Fruit fly (Drosophila melanogaster) whole organism, embryonic: ENCODE measurements around the gene CG33107.

ENCODE experiments used
- CG10366 ChIP-seq: fragments of 200-800 bp; sonication (Bioruptor generic); IDR thresholded peaks from 2 replicates; pipeline ENCODE4 v1.3.6; 2022; ENCODE audit warnings: missing biosample characterization, missing genetic modification characterization
- CG10543 ChIP-seq: fragments of 200-800 bp; sonication (Bioruptor generic); optimal IDR thresholded peaks from 3 replicates; lab custom pipeline; 2017; ENCODE audit warnings: missing biosample characterization, mild to moderate bottlenecking, missing genetic modification characterization, moderate library complexity
- CG11560 ChIP-seq: fragments of 200-800 bp; sonication (Bioruptor generic); IDR thresholded peaks from 3 replicates; pipeline ENCODE4 v1.3.6; 2022; ENCODE audit warnings: missing biosample characterization, missing genetic modification characterization
- CG12104 ChIP-seq: fragments of 200-800 bp; sonication (Bioruptor generic); optimal IDR thresholded peaks from 3 replicates; lab custom pipeline; 2016; ENCODE audit warnings: missing biosample characterization, missing genetic modification characterization
- CG14667 ChIP-seq: fragments of 200-800 bp; sonication (Bioruptor generic); IDR thresholded peaks from 2 replicates; pipeline ENCODE4 v1.3.6; 2022; ENCODE audit warnings: missing biosample characterization, missing genetic modification characterization
- CG16863 ChIP-seq: fragments of 200-800 bp; sonication (Bioruptor generic); optimal IDR thresholded peaks from 3 replicates; lab custom pipeline; 2016; ENCODE audit warnings: missing biosample characterization, missing genetic modification characterization
- CG17328 ChIP-seq: fragments of 200-800 bp; sonication (Bioruptor generic); IDR thresholded peaks from 2 replicates; pipeline ENCODE4 v1.3.6; 2022; ENCODE audit warnings: missing biosample characterization, missing genetic modification characterization
- CG17612 ChIP-seq: fragments of 200-800 bp; sonication (Bioruptor generic); IDR thresholded peaks from 2 replicates; pipeline ENCODE4 v1.3.6; 2022; ENCODE audit warnings: missing biosample characterization, missing genetic modification characterization
- CG17802 ChIP-seq: fragments of 200-800 bp; sonication (Bioruptor generic); optimal IDR thresholded peaks from 2 replicates; lab custom pipeline; 2018; ENCODE audit warnings: missing biosample characterization, mild to moderate bottlenecking, missing genetic modification characterization, moderate library complexity
- CG2120 ChIP-seq: fragments of 200-800 bp; sonication (Bioruptor generic); optimal IDR thresholded peaks from 3 replicates; lab custom pipeline; 2016; ENCODE audit warnings: missing biosample characterization, missing genetic modification characterization
- CG2199 ChIP-seq: fragments of 200-800 bp; sonication (Bioruptor generic); IDR thresholded peaks from 3 replicates; pipeline ENCODE4 v1.3.6; 2022; ENCODE audit warnings: missing biosample characterization, missing genetic modification characterization
- CG2889 ChIP-seq: fragments of 200-800 bp; sonication (Bioruptor generic); IDR thresholded peaks from 3 replicates; pipeline ENCODE4 v1.3.6; 2022; ENCODE audit warnings: missing biosample characterization, missing genetic modification characterization
- CG32532 ChIP-seq: fragments of 200-800 bp; sonication (Bioruptor generic); IDR thresholded peaks from 2 replicates; pipeline ENCODE4 v1.3.6; 2022; ENCODE audit warnings: missing biosample characterization, missing genetic modification characterization
- CG32772 ChIP-seq: fragments of 200-800 bp; sonication (Bioruptor generic); IDR thresholded peaks from 2 replicates; pipeline ENCODE4 v1.3.6; 2022; ENCODE audit warnings: missing biosample characterization, missing genetic modification characterization
- CG3281 ChIP-seq: fragments of 200-800 bp; sonication (Bioruptor generic); optimal IDR thresholded peaks from 3 replicates; lab custom pipeline; 2017; ENCODE audit warnings: missing biosample characterization, mild to moderate bottlenecking, missing genetic modification characterization
- CG33557 ChIP-seq: fragments of 200-800 bp; sonication (Bioruptor generic); optimal IDR thresholded peaks from 2 replicates; lab custom pipeline; 2019; ENCODE audit warnings: missing biosample characterization, mild to moderate bottlenecking, missing genetic modification characterization, moderate library complexity
- CG34422 ChIP-seq: fragments of 200-800 bp; sonication (Bioruptor generic); IDR thresholded peaks from 3 replicates; pipeline ENCODE4 v1.3.6; 2022; ENCODE audit warnings: missing biosample characterization, missing genetic modification characterization
- CG4404 ChIP-seq: fragments of 200-800 bp; sonication (Bioruptor generic); IDR thresholded peaks from 2 replicates; pipeline ENCODE4 v1.3.6; 2022; ENCODE audit warnings: missing biosample characterization, missing genetic modification characterization
- CG4424 ChIP-seq: fragments of 200-800 bp; sonication (Bioruptor generic); optimal IDR thresholded peaks from 3 replicates; lab custom pipeline; 2016; ENCODE audit warnings: missing biosample characterization, missing genetic modification characterization
- CG4820 ChIP-seq: fragments of 200-800 bp; sonication (Bioruptor generic); optimal IDR thresholded peaks from 3 replicates; lab custom pipeline; 2016; ENCODE audit warnings: missing biosample characterization, missing genetic modification characterization
- CG7786 ChIP-seq: fragments of 200-800 bp; sonication (Bioruptor generic); optimal IDR thresholded peaks from 2 replicates; lab custom pipeline; 2016; ENCODE audit warnings: missing biosample characterization, missing genetic modification characterization
- CG7963 ChIP-seq: fragments of 200-800 bp; sonication (Bioruptor generic); IDR thresholded peaks from 3 replicates; pipeline ENCODE4 v1.3.6; 2022; ENCODE audit warnings: missing biosample characterization, missing genetic modification characterization; ENCODE audit not compliant: partially characterized antibody
- CG8765 ChIP-seq: fragments of 200-800 bp; sonication (Bioruptor generic); IDR thresholded peaks from 2 replicates; pipeline ENCODE4 v1.3.6; 2022; ENCODE audit warnings: missing biosample characterization, missing genetic modification characterization
- Deaf1 ChIP-seq: fragments of 200-800 bp; optimal IDR thresholded peaks from 3 replicates; lab custom pipeline; 2019; ENCODE audit warnings: missing biosample characterization, mild to moderate bottlenecking, missing genetic modification characterization, moderate library complexity
- Dp ChIP-seq: fragments of 200-800 bp; sonication (Bioruptor generic); optimal IDR thresholded peaks from 2 replicates; lab custom pipeline; 2018; ENCODE audit warnings: missing biosample characterization, mild to moderate bottlenecking, missing genetic modification characterization, moderate library complexity
- Ets65A ChIP-seq: fragments of 200-800 bp; sonication (Bioruptor generic); peaks from one replicate; lab custom pipeline; 2016; ENCODE audit warnings: missing biosample characterization, missing genetic modification characterization
- H2.0 ChIP-seq: fragments of 200-800 bp; sonication (Bioruptor generic); IDR thresholded peaks from 2 replicates; pipeline ENCODE4 v1.3.6; 2022; ENCODE audit warnings: missing biosample characterization, missing genetic modification characterization
- Hand ChIP-seq: fragments of 200-800 bp; sonication (Bioruptor generic); optimal IDR thresholded peaks from 2 replicates; lab custom pipeline; 2017; ENCODE audit warnings: mild to moderate bottlenecking, missing biosample characterization, missing genetic modification reagents, missing genetic modification characterization
- Hmr ChIP-seq: fragments of 200-800 bp; sonication (Bioruptor generic); optimal IDR thresholded peaks from 3 replicates; lab custom pipeline; 2017; ENCODE audit warnings: mild to moderate bottlenecking, missing biosample characterization, missing genetic modification reagents, missing genetic modification characterization
- Hr3 ChIP-seq: fragments of 200-800 bp; sonication (Bioruptor generic); optimal IDR thresholded peaks from 3 replicates; lab custom pipeline; 2016; ENCODE audit warnings: missing biosample characterization, missing genetic modification characterization
- Hr39 ChIP-seq: fragments of >200 bp; optimal IDR thresholded peaks from 2 replicates; lab custom pipeline; 2017
- Hr78 ChIP-seq, 2 experiments: fragments of 200-800 bp in 1 of 2; fragments of >200 bp in 1 of 2; sonication (Bioruptor generic) in 1 of 2; optimal IDR thresholded peaks; 2 replicates each; lab custom pipeline; 2017 to 2019; ENCODE audit warnings: missing biosample characterization in 2 of 2, missing genetic modification characterization in 2 of 2, mild to moderate bottlenecking in 1 of 2, moderate library complexity in 1 of 2
- Jarid2 ChIP-seq: fragments of 200-800 bp; sonication (Bioruptor generic); optimal IDR thresholded peaks from 3 replicates; lab custom pipeline; 2017; ENCODE audit warnings: mild to moderate bottlenecking, missing biosample characterization, missing genetic modification reagents, missing genetic modification characterization
- Mrtf ChIP-seq: fragments of 200-800 bp; sonication (Bioruptor generic); IDR thresholded peaks from 3 replicates; pipeline ENCODE4 v1.3.6; 2022; ENCODE audit warnings: missing biosample characterization, missing genetic modification characterization
- Poxn ChIP-seq: fragments of 200-800 bp; sonication (Bioruptor generic); IDR thresholded peaks from 2 replicates; pipeline ENCODE4 v1.3.6; 2022; ENCODE audit warnings: missing biosample characterization, missing genetic modification characterization
- Ravus ChIP-seq: fragments of 200-800 bp; sonication (Bioruptor generic); IDR thresholded peaks from 2 replicates; pipeline ENCODE4 v1.3.6; 2022; ENCODE audit warnings: missing biosample characterization, missing genetic modification characterization
- Sox102F ChIP-seq: fragments of 200-800 bp; sonication (Bioruptor generic); optimal IDR thresholded peaks from 2 replicates; lab custom pipeline; 2018; ENCODE audit warnings: missing biosample characterization, mild to moderate bottlenecking, missing genetic modification characterization, moderate library complexity
- Xrp1 ChIP-seq: fragments of 200-800 bp; sonication (Bioruptor generic); IDR thresholded peaks from 2 replicates; pipeline ENCODE4 v1.3.6; 2022; ENCODE audit warnings: missing biosample characterization, missing genetic modification characterization
- YL-1 ChIP-seq: fragments of 200-800 bp; sonication (Bioruptor generic); optimal IDR thresholded peaks from 3 replicates; lab custom pipeline; 2017; ENCODE audit warnings: missing biosample characterization, mild to moderate bottlenecking, missing genetic modification characterization
- ab ChIP-seq: fragments of 200-800 bp; sonication (Bioruptor generic); optimal IDR thresholded peaks from 2 replicates; lab custom pipeline; 2016; ENCODE audit warnings: missing biosample characterization, missing genetic modification characterization
- dysf ChIP-seq: fragments of 200-800 bp; sonication (Bioruptor generic); IDR thresholded peaks from 3 replicates; pipeline ENCODE4 v1.3.6; 2022; ENCODE audit warnings: missing biosample characterization, missing genetic modification characterization
- ems ChIP-seq: fragments of 200-800 bp; sonication (Bioruptor generic); optimal IDR thresholded peaks from 3 replicates; lab custom pipeline; 2016; ENCODE audit warnings: missing biosample characterization, missing genetic modification characterization
- fu2 ChIP-seq: fragments of 200-800 bp; sonication (Bioruptor generic); optimal IDR thresholded peaks from 2 replicates; lab custom pipeline; 2016; ENCODE audit warnings: missing biosample characterization, missing genetic modification characterization
- gem ChIP-seq: fragments of 200-800 bp; sonication (Bioruptor generic); optimal IDR thresholded peaks from 2 replicates; lab custom pipeline; 2019; ENCODE audit warnings: missing biosample characterization, mild to moderate bottlenecking, missing genetic modification characterization, moderate library complexity
- gsb-n ChIP-seq: fragments of 200-800 bp; sonication (Bioruptor generic); optimal IDR thresholded peaks from 3 replicates; lab custom pipeline; 2018; ENCODE audit warnings: missing biosample characterization, mild to moderate bottlenecking, missing genetic modification characterization
- lab ChIP-seq: fragments of 200-800 bp; sonication (Bioruptor generic); optimal IDR thresholded peaks from 3 replicates; lab custom pipeline; 2017; ENCODE audit warnings: missing biosample characterization, missing genetic modification characterization, mild to moderate bottlenecking, moderate library complexity, missing genetic modification reagents
- lov ChIP-seq, 2 experiments: fragments of 200-800 bp in 1 of 2; fragments of >200 bp in 1 of 2; sonication (Bioruptor generic) in 1 of 2; IDR thresholded peaks in 1 of 2; optimal IDR thresholded peaks in 1 of 2; 2 replicates in 1 of 2; 3 replicates in 1 of 2; pipeline versions ENCODE4 v1.3.6 to Lab custom; 2017 to 2022; ENCODE audit warnings: missing biosample characterization in 1 of 2, missing genetic modification characterization in 1 of 2
- nerfin-2 ChIP-seq: fragments of 200-800 bp; sonication (Bioruptor generic); IDR thresholded peaks from 2 replicates; pipeline ENCODE4 v1.3.6; 2022; ENCODE audit warnings: missing biosample characterization, missing genetic modification characterization; ENCODE audit not compliant: partially characterized antibody
- p53 ChIP-seq: fragments of 200-800 bp; sonication (Bioruptor generic); optimal IDR thresholded peaks from 2 replicates; lab custom pipeline; 2016; ENCODE audit warnings: missing biosample characterization, missing genetic modification characterization
- seq ChIP-seq: fragments of 200-800 bp; sonication (Bioruptor generic); IDR thresholded peaks from 2 replicates; pipeline ENCODE4 v1.3.6; 2022; ENCODE audit warnings: missing biosample characterization, missing genetic modification characterization
- sna ChIP-seq: fragments of 200-800 bp; sonication (Bioruptor generic); IDR thresholded peaks from 2 replicates; pipeline ENCODE4 v1.3.6; 2022; ENCODE audit warnings: missing biosample characterization, missing genetic modification characterization; ENCODE audit not compliant: partially characterized antibody
- sob ChIP-seq: fragments of 200-800 bp; sonication (Bioruptor generic); IDR thresholded peaks from 2 replicates; pipeline ENCODE4 v1.3.6; 2022; ENCODE audit warnings: missing biosample characterization, missing genetic modification characterization
- yki ChIP-seq: fragments of >200 bp; optimal IDR thresholded peaks from 3 replicates; lab custom pipeline; 2018

CG33107 gene

dm6 chr3R:22631156-22631555 is 46.6 kb upstream of the CG33107 start (continued):
- TF ChIP-seq CG11560 (tag; lab: Robert Waterston, UW) (no peak), CG10543 (GFP tag; lab: Kevin White, UChicago) (peak; percentile 37), Xrp1 (GFP tag; lab: Robert Waterston, UW) (no peak), Ravus (no peak), lab (GFP tag; lab: Kevin White, UChicago) (peak; percentile 49), CG17328 (GFP tag; lab: Robert Waterston, UW) (no peak), Hr78 (GFP tag; optimal IDR thresholded peaks at IDR 0.05; lab: Kevin White, UChicago) (no peak), dysf (GFP tag; lab: Robert Waterston, UW) (no peak), Dp (GFP tag; lab: Kevin White, UChicago) (no peak), CG14667 (GFP tag; lab: Robert Waterston, UW) (no peak), nerfin-2 (GFP tag; lab: Robert Waterston, UW) (no peak), CG34422 (GFP tag; lab: Robert Waterston, UW) (no peak), fu2 (GFP tag; lab: Kevin White, UChicago) (no peak), ems (no peak), Sox102F (GFP tag; lab: Kevin White, UChicago) (peak; percentile 9), Mrtf (GFP tag; lab: Robert Waterston, UW) (no peak), CG17612 (GFP tag; lab: Robert Waterston, UW) (no peak), CG32532 (GFP tag; lab: Robert Waterston, UW) (no peak), CG4820 (GFP tag; lab: Kevin White, UChicago) (no peak), CG7963 (no peak), seq (GFP tag; lab: Robert Waterston, UW) (peak; percentile 24; the same call in 1 of the 2 replicates), gem (tag; lab: Kevin White, UChicago) (peak; percentile 10), gsb-n (no peak), sna (GFP tag; lab: Robert Waterston, UW) (no peak), Hr39 (lab: Kevin White, UChicago) (no peak), Deaf1 (tag; lab: Kevin White, UChicago) (no peak), CG2120 (peak; percentile 11), Jarid2 (GFP tag; lab: Kevin White, UChicago) (no peak), Hr3 (no peak), p53 (GFP tag; lab: Kevin White, UChicago) (no peak), Poxn (no peak), Ets65A (GFP tag; lab: Kevin White, UChicago) (no peak), ab (GFP tag; lab: Kevin White, UChicago) (no peak), H2.0 (GFP tag; lab: Robert Waterston, UW) (no peak), CG12104 (GFP tag; lab: Kevin White, UChicago) (no peak), CG4424 (GFP tag; lab: Kevin White, UChicago) (no peak), CG32772 (GFP tag; lab: Robert Waterston, UW) (no peak), Hand (no peak), CG2199 (no peak), sob (no peak), CG3281 (no peak), yki (lab: Kevin White, UChicago) (no peak), CG4404 (GFP tag; lab: Robert Waterston, UW) (no peak), lov (optimal IDR thresholded peaks at IDR 0.05; lab: Kevin White, UChicago) (no peak), lov (GFP tag; IDR thresholded peaks at IDR 0.05; lab: Robert Waterston, UW) (no peak), CG10366 (GFP tag; lab: Robert Waterston, UW) (no peak), Hmr (GFP tag; lab: Kevin White, UChicago) (peak; percentile 48), CG33557 (GFP tag; lab: Kevin White, UChicago) (no peak), CG2889 (GFP tag; lab: Robert Waterston, UW) (no peak), CG7786 (GFP tag; lab: Kevin White, UChicago) (no peak), YL-1 (GFP tag; lab: Kevin White, UChicago) (no peak), CG17802 (no peak), CG16863 (no peak), CG8765 (GFP tag; lab: Robert Waterston, UW) (no peak)
